Fruit fly (Drosophila melanogaster) whole organism, wandering third instar larva: ENCODE data around the gene Best3.

Source experiments
- Hr83 ChIP-seq: fragments of 200-300 bp; sonication (Bioruptor generic); optimal IDR thresholded peaks from 2 replicates; lab custom pipeline; 2016; ENCODE audit warnings: missing biosample characterization, mild to moderate bottlenecking, missing genetic modification characterization, moderate library complexity; ENCODE audit not compliant: poor library complexity, severe bottlenecking
- br ChIP-seq: fragments of 200-800 bp; sonication (Bioruptor generic); optimal IDR thresholded peaks from 2 replicates; lab custom pipeline; 2016; ENCODE audit warnings: missing biosample characterization, missing genetic modification characterization
- brk ChIP-seq: fragments of 200-800 bp; sonication (Bioruptor generic); optimal IDR thresholded peaks from 2 replicates; lab custom pipeline; 2016; ENCODE audit warnings: missing biosample characterization, mild to moderate bottlenecking, missing genetic modification characterization
- ey ChIP-seq: fragments of 200-800 bp; sonication (Bioruptor generic); optimal IDR thresholded peaks from 2 replicates; lab custom pipeline; 2016; ENCODE audit warnings: missing biosample characterization, missing genetic modification characterization
- h ChIP-seq: fragments of 200-800 bp; sonication (Bioruptor generic); optimal IDR thresholded peaks from 3 replicates; lab custom pipeline; 2016; ENCODE audit warnings: missing biosample characterization, mild to moderate bottlenecking, missing genetic modification characterization
- lola ChIP-seq: fragments of >200 bp; optimal IDR thresholded peaks from 2 replicates; lab custom pipeline; 2017; ENCODE audit warnings: missing biosample characterization, missing genetic modification characterization
- usp ChIP-seq: fragments of >200 bp; optimal IDR thresholded peaks from 2 replicates; lab custom pipeline; 2017; ENCODE audit warnings: missing biosample characterization, missing genetic modification characterization

DNA sequence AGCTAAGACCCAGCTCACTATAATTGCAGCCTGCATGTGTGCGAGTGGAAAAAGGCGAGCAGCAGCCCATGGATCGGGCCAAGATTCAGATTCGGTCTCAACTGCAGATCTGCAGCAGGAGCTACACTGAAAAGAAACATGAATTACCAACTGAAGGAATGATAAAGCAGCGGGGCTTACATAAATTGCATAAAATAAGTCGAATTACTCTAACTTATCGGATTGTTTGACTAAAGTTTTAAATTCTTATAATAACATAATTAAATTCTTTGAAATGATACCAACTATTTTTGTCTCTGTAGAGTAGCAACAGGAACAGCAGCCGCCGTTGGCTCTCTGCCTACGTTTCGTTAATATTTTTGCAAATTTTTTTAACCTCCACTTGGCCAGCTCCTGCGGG lies 42.0 kb downstream of the Best3 start:
- TF ChIP-seq br (GFP tag; lab: Kevin White, UChicago) (peak; percentile 97), ey (GFP tag; lab: Kevin White, UChicago) (peak; percentile 97), Hr83 (no peak), usp (no peak), lola (GFP tag; lab: Kevin White, UChicago) (no peak), h (GFP tag; lab: Kevin White, UChicago) (peak; percentile 96), brk (GFP tag; lab: Kevin White, UChicago) (peak; percentile 93)
